Fruit fly (Drosophila melanogaster): Measurements from ENCODE around the gene Tdrd3.

Tdrd3 gene

DNA sequence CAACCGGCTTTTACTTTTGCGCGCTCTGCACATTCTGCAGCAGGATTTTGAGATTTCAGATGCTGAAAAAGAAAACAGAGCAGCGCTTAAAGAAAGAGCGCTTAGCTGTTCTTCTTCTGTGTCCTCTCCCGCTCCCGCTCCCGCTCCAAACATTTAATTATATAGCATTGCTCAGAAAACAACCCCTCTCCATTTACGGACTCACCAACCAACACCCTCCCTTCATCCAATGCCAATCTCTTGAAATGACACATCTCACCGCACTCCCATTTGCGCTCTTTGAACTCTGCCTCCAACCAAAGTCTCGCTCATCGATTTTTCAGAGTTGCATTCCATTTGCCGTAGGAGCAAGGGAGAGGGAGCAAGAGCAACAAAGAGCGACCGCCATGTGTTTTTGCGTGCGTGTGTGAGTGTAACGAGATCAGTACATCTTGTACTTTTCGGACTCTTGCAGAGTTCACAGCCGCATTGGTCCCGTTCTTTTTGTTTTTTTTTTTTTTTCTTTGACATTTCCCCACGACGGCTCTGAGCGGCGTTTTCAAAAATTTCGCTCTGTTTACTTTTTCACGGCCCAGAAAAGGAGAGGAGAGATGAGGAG is 31.4 kb upstream of the Tdrd3 start (continued):
- TF ChIP-seq rib (GFP tag; IDR thresholded peaks at IDR 0.05) (peak; percentile 36; the same call in 1 of the 2 replicates), CG6683 (GFP tag; optimal IDR thresholded peaks at IDR 0.05) (no peak), nerfin-1 (tag; optimal IDR thresholded peaks at IDR 0.05) (peak; percentile 40), wor (GFP tag; IDR thresholded peaks at IDR 0.05) (no peak), CG31224 (GFP tag; IDR thresholded peaks at IDR 0.05) (no peak), CHES-1-like (GFP tag; optimal IDR thresholded peaks at IDR 0.05) (no peak), Dip2 (GFP tag; IDR thresholded peaks at IDR 0.05) (no peak), CG12299 (tag; optimal IDR thresholded peaks at IDR 0.05) (no peak), vnd (GFP tag; IDR thresholded peaks at IDR 0.05; ENCODE audit: partially characterized antibody) (no peak), sd (tag; optimal IDR thresholded peaks at IDR 0.05) (peak; percentile 66), CG34422 (GFP tag; IDR thresholded peaks at IDR 0.05) (peak; percentile 60; the same call in 1 of the 3 replicates), Blimp-1 (GFP tag; optimal IDR thresholded peaks at IDR 0.05) (no peak), CG3726 (GFP tag; IDR thresholded peaks at IDR 0.05) (no peak), CG18619 (GFP tag; optimal IDR thresholded peaks at IDR 0.05) (no peak), CG15601 (tag; optimal IDR thresholded peaks at IDR 0.05) (no peak), HLH4C (GFP tag; IDR thresholded peaks at IDR 0.05; ENCODE audit: partially characterized antibody) (peak; percentile 46; the same call in 1 of the 3 replicates), CG5245 (GFP tag; optimal IDR thresholded peaks at IDR 0.05) (no peak), emc (GFP tag; optimal IDR thresholded peaks at IDR 0.05) (no peak), pita (GFP tag; optimal IDR thresholded peaks at IDR 0.05) (no peak), crol (GFP tag; IDR thresholded peaks at IDR 0.05) (peak; percentile 90), CG18764 (GFP tag; optimal IDR thresholded peaks at IDR 0.05) (no peak), Vsx1 (GFP tag; optimal IDR thresholded peaks at IDR 0.05) (no peak), nom (GFP tag; optimal IDR thresholded peaks at IDR 0.05) (peak; percentile 92), CG8478 (optimal IDR thresholded peaks at IDR 0.05) (no peak), Adf1 (GFP tag; IDR thresholded peaks at IDR 0.05) (peak; percentile 59; the same call in 1 of the 2 replicates), Trl (optimal IDR thresholded peaks at IDR 0.05) (peak; percentile 100), Trl (GFP tag; optimal IDR thresholded peaks at IDR 0.05) (peak; percentile 61), Med (GFP tag) (no peak), Kr (GFP tag; optimal IDR thresholded peaks at IDR 0.05) (peak; percentile 17), kay (GFP tag; optimal IDR thresholded peaks at IDR 0.05) (no peak), gsb (GFP tag; IDR thresholded peaks at IDR 0.05) (no peak), Side (GFP tag; optimal IDR thresholded peaks at IDR 0.05) (no peak), Fer1 (GFP tag; optimal IDR thresholded peaks at IDR 0.05) (peak; percentile 25)

- TF ChIP-seq br (optimal IDR thresholded peaks at IDR 0.05) (no peak), CG17568 (GFP tag; optimal IDR thresholded peaks at IDR 0.05) (peak; percentile 83), CG16815 (GFP tag; optimal IDR thresholded peaks at IDR 0.05) (peak; percentile 78), kay (GFP tag; optimal IDR thresholded peaks at IDR 0.05) (peak; percentile 66), btn (GFP tag; optimal IDR thresholded peaks at IDR 0.05) (no peak), Sox102F (GFP tag; optimal IDR thresholded peaks at IDR 0.05) (peak; percentile 90), jigr1 (GFP tag; IDR thresholded peaks at IDR 0.05) (peak; percentile 79; the same call in 2 of the 3 replicates), Dfd (GFP tag; optimal IDR thresholded peaks at IDR 0.05) (peak in 1 of 2 experiments; percentile 93), Sry-δ (GFP tag; optimal IDR thresholded peaks at IDR 0.05) (peak; percentile 25), crc (GFP tag; optimal IDR thresholded peaks at IDR 0.05) (peak; percentile 44), sr (GFP tag; IDR thresholded peaks at IDR 0.05) (no peak; the same call in 2 of the 3 replicates), Deaf1 (tag; optimal IDR thresholded peaks at IDR 0.05) (peak; percentile 62), inv (GFP tag; IDR thresholded peaks at IDR 0.05; ENCODE audit: partially characterized antibody) (no peak; the same call in 1 of the 2 replicates), CG1647 (GFP tag; optimal IDR thresholded peaks at IDR 0.05) (peak; percentile 72), CG14050 (GFP tag; IDR thresholded peaks at IDR 0.05) (peak; percentile 79), Pdp1 (GFP tag; optimal IDR thresholded peaks at IDR 0.05) (peak; percentile 55 to 84), vvl (GFP tag; IDR thresholded peaks at IDR 0.05) (peak; percentile 70), CG11504 (tag; optimal IDR thresholded peaks at IDR 0.05) (peak; percentile 94), CG1832 (GFP tag; optimal IDR thresholded peaks at IDR 0.05) (peak; percentile 96)
These were observed 30.5 kb upstream of the Tdrd3 start for dm6 chr3L:14755951-14756723.
